Worm (Caenorhabditis elegans) whole organism, L2 larva: ENCODE results near the gene clr-1.

Source experiments
- C34F6.9 ChIP-seq: fragments of 150-350 bp; optimal IDR thresholded peaks from 2 replicates; lab custom pipeline; 2014; ENCODE audit warnings: missing biosample characterization, missing genetic modification characterization
- F13H6.1 ChIP-seq: sonication (generic microtip); optimal IDR thresholded peaks from 2 replicates; lab custom pipeline; 2016; ENCODE audit warnings: missing genetic modification characterization, missing compliant biosample characterization
- ZK546.5 ChIP-seq: sonication (generic microtip); optimal IDR thresholded peaks from 2 replicates; lab custom pipeline; 2017; ENCODE audit warnings: missing biosample characterization, missing genetic modification characterization
- aly-2 ChIP-seq: fragments of 150-350 bp; optimal IDR thresholded peaks from 2 replicates; lab custom pipeline; 2014; ENCODE audit warnings: missing biosample characterization, missing genetic modification characterization
- ama-1 ChIP-seq: fragments of 150-350 bp; optimal IDR thresholded peaks from 2 replicates; lab custom pipeline; 2018; ENCODE audit warnings: inconsistent platforms
- blmp-1 ChIP-seq: sonication (generic microtip); optimal IDR thresholded peaks from 2 replicates; lab custom pipeline; 2017; ENCODE audit warnings: missing genetic modification characterization, mild to moderate bottlenecking, missing compliant biosample characterization, antibody characterized with exemption, moderate library complexity; ENCODE audit not compliant: insufficient read depth
- ceh-82 ChIP-seq: fragments of 150-350 bp; optimal IDR thresholded peaks from 2 replicates; lab custom pipeline; 2014; ENCODE audit warnings: missing biosample characterization, missing genetic modification characterization
- crh-2 ChIP-seq: sonication (generic microtip); optimal IDR thresholded peaks from 2 replicates; lab custom pipeline; 2017; ENCODE audit warnings: missing biosample characterization, missing genetic modification characterization
- dmd-4 ChIP-seq: sonication (generic microtip); optimal IDR thresholded peaks from 2 replicates; lab custom pipeline; 2017; ENCODE audit warnings: missing biosample characterization, missing genetic modification characterization
- elt-1 ChIP-seq: fragments of 150-350 bp; optimal IDR thresholded peaks from 2 replicates; lab custom pipeline; 2014; ENCODE audit warnings: missing biosample characterization, missing genetic modification characterization
- elt-3 ChIP-seq: sonication (generic microtip); optimal IDR thresholded peaks from 2 replicates; lab custom pipeline; 2017; ENCODE audit warnings: missing biosample characterization, missing genetic modification characterization
- fos-1 ChIP-seq: fragments of 150-350 bp; optimal IDR thresholded peaks from 2 replicates; lab custom pipeline; 2014; ENCODE audit warnings: missing biosample characterization, missing genetic modification characterization
- gmeb-1 ChIP-seq: fragments of 150-350 bp; optimal IDR thresholded peaks from 2 replicates; lab custom pipeline; 2014; ENCODE audit warnings: missing biosample characterization, missing genetic modification characterization
- lin-13 ChIP-seq: fragments of 150-350 bp; optimal IDR thresholded peaks from 2 replicates; lab custom pipeline; 2014; ENCODE audit warnings: missing biosample characterization, missing genetic modification reagents, missing genetic modification characterization
- lin-39 ChIP-seq: fragments of 150-350 bp; optimal IDR thresholded peaks from 2 replicates; lab custom pipeline; 2014; ENCODE audit warnings: missing biosample characterization, missing genetic modification reagents, missing genetic modification characterization
- lsy-2 ChIP-seq, 2 experiments: fragments of 150-350 bp in 1 of 2; sonication (generic microtip) in 1 of 2; optimal IDR thresholded peaks; 2 replicates each; lab custom pipeline; 2014 to 2017; ENCODE audit warnings: missing biosample characterization in 2 of 2, missing genetic modification characterization in 2 of 2
- mab-5 ChIP-seq: fragments of 150-350 bp; optimal IDR thresholded peaks from 2 replicates; lab custom pipeline; 2014; ENCODE audit warnings: missing biosample characterization, missing genetic modification characterization
- mbf-1 ChIP-seq: sonication (generic microtip); optimal IDR thresholded peaks from 2 replicates; lab custom pipeline; 2017; ENCODE audit warnings: missing biosample characterization, missing genetic modification characterization
- nhr-10 ChIP-seq: sonication (generic microtip); optimal IDR thresholded peaks from 2 replicates; lab custom pipeline; 2017; ENCODE audit warnings: missing biosample characterization, missing genetic modification characterization
- nhr-129 ChIP-seq: fragments of 150-350 bp; optimal IDR thresholded peaks from 2 replicates; lab custom pipeline; 2014; ENCODE audit warnings: missing biosample characterization, missing genetic modification characterization
- nhr-21 ChIP-seq: fragments of 150-350 bp; optimal IDR thresholded peaks from 2 replicates; lab custom pipeline; 2014; ENCODE audit warnings: missing biosample characterization, missing genetic modification characterization
- nhr-237 ChIP-seq: fragments of 150-350 bp; optimal IDR thresholded peaks from 2 replicates; lab custom pipeline; 2014; ENCODE audit warnings: missing biosample characterization, missing genetic modification characterization
- nhr-6 ChIP-seq: fragments of 150-350 bp; optimal IDR thresholded peaks from 2 replicates; lab custom pipeline; 2014; ENCODE audit warnings: missing biosample characterization, missing genetic modification characterization
- peb-1 ChIP-seq: fragments of 150-350 bp; optimal IDR thresholded peaks from 2 replicates; lab custom pipeline; 2014; ENCODE audit warnings: missing biosample characterization, missing genetic modification characterization
- sem-4 ChIP-seq: fragments of 150-350 bp; optimal IDR thresholded peaks from 2 replicates; lab custom pipeline; 2014; ENCODE audit warnings: missing biosample characterization, missing genetic modification reagents, missing genetic modification characterization
- skn-1 ChIP-seq: sonication (generic microtip); optimal IDR thresholded peaks from 2 replicates; lab custom pipeline; 2017; ENCODE audit warnings: missing biosample characterization, missing genetic modification characterization
- sma-3 ChIP-seq: sonication (generic microtip); optimal IDR thresholded peaks from 2 replicates; lab custom pipeline; 2016; ENCODE audit warnings: missing genetic modification reagents, missing genetic modification characterization, missing compliant biosample characterization
- sma-9 ChIP-seq, 2 experiments: fragments of 150-350 bp in 1 of 2; sonication (generic microtip) in 1 of 2; optimal IDR thresholded peaks; 2 replicates each; lab custom pipeline; 2014 to 2016; ENCODE audit warnings: missing genetic modification characterization in 2 of 2, mild to moderate bottlenecking in 1 of 2, missing biosample characterization in 1 of 2, missing compliant biosample characterization in 1 of 2, missing genetic modification reagents in 1 of 2, moderate library complexity in 1 of 2
- snpc-4 ChIP-seq: fragments of 150-350 bp; optimal IDR thresholded peaks from 2 replicates; lab custom pipeline; 2014; ENCODE audit warnings: missing biosample characterization, missing genetic modification characterization
- unc-39 ChIP-seq: fragments of 150-350 bp; optimal IDR thresholded peaks from 2 replicates; lab custom pipeline; 2014; ENCODE audit warnings: missing biosample characterization, missing genetic modification characterization
- unc-55 ChIP-seq: fragments of 150-350 bp; sonication (generic microtip); optimal IDR thresholded peaks from 3 replicates; lab custom pipeline; 2014; ENCODE audit warnings: missing biosample characterization, missing genetic modification reagents, missing genetic modification characterization
- zag-1 ChIP-seq: fragments of 150-350 bp; optimal IDR thresholded peaks from 2 replicates; lab custom pipeline; 2014; ENCODE audit warnings: missing biosample characterization, missing genetic modification characterization
- ztf-1 ChIP-seq: fragments of 200-800 bp; sonication (Bioruptor generic); conservative IDR thresholded peaks from 2 replicates; pipeline ENCODE4 v1.3.6; 2022; ENCODE audit warnings: missing genetic modification characterization, missing compliant biosample characterization

Gene clr-1

DNA sequence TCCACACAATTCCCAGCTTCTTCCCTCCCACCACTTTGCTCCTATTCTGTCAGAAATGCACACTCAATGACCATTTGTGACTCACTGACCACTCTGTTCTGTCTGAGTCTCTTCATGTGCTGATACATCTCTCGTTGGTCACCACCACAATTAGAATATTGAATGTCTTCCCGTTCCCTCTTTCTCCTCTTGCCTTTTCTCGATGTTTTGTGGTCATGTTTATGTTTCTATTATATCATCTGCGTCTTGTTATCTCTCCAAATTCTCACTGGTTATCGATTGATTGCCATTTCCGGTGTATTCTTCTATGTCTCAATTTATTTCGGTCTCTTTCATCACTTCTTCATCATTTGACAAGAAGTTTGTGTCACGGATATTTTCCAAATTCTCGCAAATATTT is 5.2 kb upstream of the clr-1 start:
- peak; percentile 46 for TF ChIP-seq F13H6.1
- TF ChIP-seq ama-1 (lab: Kevin White, UChicago): no peak
- no peak for TF ChIP-seq lin-39 (tag; lab: Kevin White, UChicago)
- TF ChIP-seq fos-1 (tag; lab: Kevin White, UChicago): peak; percentile 44

ce11 chrII:5463692-5464300 is 2.4 kb upstream of the clr-1 start:
- TF ChIP-seq zag-1 (tag; lab: Kevin White, UChicago): peak; percentile 32
- peak; percentile 41 for TF ChIP-seq unc-55 (GFP tag; lab: Kevin White, UChicago)
- TF ChIP-seq sem-4 (tag; lab: Kevin White, UChicago): peak; percentile 49
- no peak for TF ChIP-seq ZK546.5 (tag; lab: Kevin White, UChicago)
- peak; percentile 43 for TF ChIP-seq nhr-129 (tag; lab: Kevin White, UChicago)
- TF ChIP-seq ama-1 (lab: Kevin White, UChicago): no peak
- TF ChIP-seq ceh-82: no peak
- TF ChIP-seq lsy-2 (tag; optimal IDR thresholded peaks at IDR 0.05; lab: Kevin White, UChicago): peak in 1 of 2 experiments; percentile 46
- TF ChIP-seq F13H6.1: peak; percentile 44
- peak; percentile 23 for TF ChIP-seq C34F6.9 (tag; lab: Kevin White, UChicago)

DNA sequence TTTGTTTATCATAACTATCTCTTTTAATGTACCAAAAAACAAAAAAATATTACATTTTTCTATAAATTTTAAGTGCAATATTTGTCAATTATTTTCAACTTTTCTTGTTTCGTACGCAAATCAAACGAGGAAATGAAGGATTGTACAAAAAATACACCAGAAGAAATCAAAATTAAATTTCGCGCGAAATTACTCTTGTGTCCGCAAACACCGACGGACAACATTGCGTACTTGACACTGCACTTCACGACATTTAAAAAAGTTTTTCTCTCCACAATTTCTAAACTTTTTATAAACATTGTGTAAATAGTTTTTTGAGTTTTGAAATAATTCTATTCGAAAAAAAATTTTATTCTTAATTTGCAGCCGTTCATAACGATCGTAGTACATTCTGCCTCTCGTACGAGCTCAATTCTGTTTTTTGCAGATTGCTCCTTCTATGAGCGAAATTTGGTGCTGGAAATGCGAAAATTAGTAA is 7.8 kb downstream of the clr-1 start, which contains the start of gene mrps-16:
Gene mrps-16, plus strand, starts transcription at position 428 of the 478 bp plus-strand sequence.
- TF ChIP-seq nhr-237 (no peak), nhr-129 (tag; lab: Kevin White, UChicago) (peak; percentile 53), F13H6.1 (peak; percentile 41), nhr-6 (tag; lab: Kevin White, UChicago) (peak; percentile 8), ceh-82 (no peak), mbf-1 (tag; lab: Kevin White, UChicago) (no peak), lsy-2 (tag; optimal IDR thresholded peaks at IDR 0.05; lab: Kevin White, UChicago) (peak; percentile 62 to 88), fos-1 (tag; lab: Kevin White, UChicago) (peak; percentile 26), lin-13 (GFP tag; lab: Kevin White, UChicago) (peak; percentile 39), dmd-4 (tag; lab: Kevin White, UChicago) (no peak), nhr-10 (tag; lab: Kevin White, UChicago) (no peak), mab-5 (peak; percentile 41), gmeb-1 (tag; lab: Kevin White, UChicago) (peak; percentile 96), snpc-4 (tag; lab: Kevin White, UChicago) (peak; percentile 65), sma-9 (GFP tag; optimal IDR thresholded peaks at IDR 0.05; lab: Kevin White, UChicago) (peak; percentile 75), sma-9 (tag; optimal IDR thresholded peaks at IDR 0.05; lab: Kevin White, UChicago) (no peak), crh-2 (tag; lab: Kevin White, UChicago) (peak; percentile 34), ama-1 (lab: Kevin White, UChicago) (peak; percentile 3), peb-1 (tag; lab: Kevin White, UChicago) (no peak), aly-2 (no peak), nhr-21 (tag; lab: Kevin White, UChicago) (peak; percentile 41), C34F6.9 (tag; lab: Kevin White, UChicago) (peak; percentile 64), ZK546.5 (tag; lab: Kevin White, UChicago) (no peak), sma-3 (GFP tag; lab: Kevin White, UChicago) (peak; percentile 70), blmp-1 (tag; lab: Kevin White, UChicago) (no peak), unc-55 (GFP tag; lab: Kevin White, UChicago) (peak; percentile 72)

DNA sequence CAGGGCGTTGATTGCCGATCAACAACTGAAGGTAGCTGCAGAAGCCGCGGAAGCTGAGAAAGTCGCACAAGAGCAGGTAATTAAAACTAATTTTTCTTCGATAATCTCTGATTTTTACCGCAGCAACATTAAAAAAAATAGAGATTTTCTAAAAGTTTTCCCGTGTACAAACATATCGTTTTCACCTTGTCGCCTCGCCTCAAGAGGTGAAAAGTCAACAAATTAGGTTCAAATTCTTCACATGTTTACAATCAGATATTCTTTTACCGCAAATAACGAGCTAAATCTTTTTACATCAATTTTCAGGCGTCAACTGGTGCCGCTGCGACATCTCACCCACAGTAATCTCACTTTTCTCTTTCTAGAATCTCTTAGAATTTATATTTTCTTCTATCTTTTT is 8.8 kb downstream of the clr-1 start, which contains the start of gene ilcr-2:
Gene ilcr-2, plus strand, starts transcription at position 301 of the 400 bp plus-strand sequence.
- TF ChIP-seq ztf-1 (GFP tag; lab: Robert Waterston, UW) (no peak), F13H6.1 (no peak), elt-1 (tag; lab: Kevin White, UChicago) (no peak), C34F6.9 (tag; lab: Kevin White, UChicago) (no peak), unc-39 (tag; lab: Kevin White, UChicago) (no peak), ceh-82 (no peak), skn-1 (no peak), elt-3 (tag; lab: Kevin White, UChicago) (no peak), zag-1 (tag; lab: Kevin White, UChicago) (no peak)
- TF ChIP-seq, all 48 proteins: peak for 0
